Fruit fly (Drosophila melanogaster) whole organism, embryonic: ENCODE results near the gene CG34462.

ENCODE experiments used
- Abd-B ChIP-seq: fragments of 200-800 bp; sonication (Bioruptor generic); optimal IDR thresholded peaks from 2 replicates; lab custom pipeline; 2018; ENCODE audit warnings: missing biosample characterization, mild to moderate bottlenecking, missing genetic modification characterization, moderate library complexity
- B-H2 ChIP-seq: fragments of 200-800 bp; sonication (Bioruptor generic); optimal IDR thresholded peaks from 2 replicates; lab custom pipeline; 2018; ENCODE audit warnings: missing biosample characterization, mild to moderate bottlenecking, missing genetic modification characterization
- BEAF-32 ChIP-seq: fragments of 200-800 bp; sonication (Bioruptor generic); optimal IDR thresholded peaks from 3 replicates; lab custom pipeline; 2017; ENCODE audit warnings: missing biosample characterization, missing genetic modification characterization, mild to moderate bottlenecking, moderate library complexity, missing genetic modification reagents
- CG10462 ChIP-seq: fragments of 200-800 bp; sonication (Bioruptor generic); optimal IDR thresholded peaks from 2 replicates; lab custom pipeline; 2016; ENCODE audit warnings: missing biosample characterization, missing genetic modification characterization
- CG11093 ChIP-seq: fragments of 200-800 bp; sonication (Bioruptor generic); IDR thresholded peaks from 3 replicates; pipeline ENCODE4 v1.3.6; 2022; ENCODE audit warnings: missing biosample characterization, missing genetic modification characterization
- CG11695 ChIP-seq: fragments of 200-800 bp; sonication (Bioruptor generic); IDR thresholded peaks from 3 replicates; pipeline ENCODE4 v1.3.6; 2022; ENCODE audit warnings: missing biosample characterization, missing genetic modification characterization
- CG12236 ChIP-seq: fragments of 200-800 bp; sonication (Bioruptor generic); optimal IDR thresholded peaks from 2 replicates; lab custom pipeline; 2016; ENCODE audit warnings: missing biosample characterization, missing genetic modification characterization
- CG12299 ChIP-seq: fragments of 200-800 bp; sonication (Bioruptor generic); optimal IDR thresholded peaks from 2 replicates; lab custom pipeline; 2018; ENCODE audit warnings: missing biosample characterization, mild to moderate bottlenecking, missing genetic modification characterization
- CG13424 ChIP-seq: fragments of 200-800 bp; sonication (Bioruptor generic); optimal IDR thresholded peaks from 2 replicates; lab custom pipeline; 2019; ENCODE audit warnings: missing biosample characterization, mild to moderate bottlenecking, missing genetic modification characterization, moderate library complexity
- CG14050 ChIP-seq: fragments of 200-800 bp; sonication (Bioruptor generic); IDR thresholded peaks from 3 replicates; pipeline ENCODE4 v1.3.6; 2022; ENCODE audit warnings: missing biosample characterization, missing genetic modification characterization
- CG15479 ChIP-seq: fragments of 200-800 bp; sonication (Bioruptor generic); optimal IDR thresholded peaks from 3 replicates; lab custom pipeline; 2019; ENCODE audit warnings: missing biosample characterization, mild to moderate bottlenecking, missing genetic modification characterization, moderate library complexity
- CG17328 ChIP-seq: fragments of 200-800 bp; sonication (Bioruptor generic); IDR thresholded peaks from 2 replicates; pipeline ENCODE4 v1.3.6; 2022; ENCODE audit warnings: missing biosample characterization, missing genetic modification characterization
- CG17359 ChIP-seq: fragments of 200-800 bp; sonication (Bioruptor generic); optimal IDR thresholded peaks from 3 replicates; lab custom pipeline; 2018; ENCODE audit warnings: missing biosample characterization, mild to moderate bottlenecking, missing genetic modification characterization, moderate library complexity
- CG18262 ChIP-seq: fragments of 200-800 bp; optimal IDR thresholded peaks from 3 replicates; lab custom pipeline; 2019; ENCODE audit warnings: missing biosample characterization, mild to moderate bottlenecking, missing genetic modification characterization, moderate library complexity
- CG32772 ChIP-seq: fragments of 200-800 bp; sonication (Bioruptor generic); IDR thresholded peaks from 2 replicates; pipeline ENCODE4 v1.3.6; 2022; ENCODE audit warnings: missing biosample characterization, missing genetic modification characterization
- CG3281 ChIP-seq: fragments of 200-800 bp; sonication (Bioruptor generic); optimal IDR thresholded peaks from 3 replicates; lab custom pipeline; 2017; ENCODE audit warnings: missing biosample characterization, mild to moderate bottlenecking, missing genetic modification characterization
- CG4328 ChIP-seq: fragments of 200-800 bp; sonication (Bioruptor generic); optimal IDR thresholded peaks from 3 replicates; lab custom pipeline; 2017; ENCODE audit warnings: missing biosample characterization, missing genetic modification reagents, missing genetic modification characterization
- CG7745 ChIP-seq: fragments of 200-800 bp; sonication (Bioruptor generic); optimal IDR thresholded peaks from 2 replicates; lab custom pipeline; 2018; ENCODE audit warnings: missing biosample characterization, mild to moderate bottlenecking, missing genetic modification characterization, moderate library complexity
- CG7839 ChIP-seq: fragments of 200-800 bp; sonication (Bioruptor generic); optimal IDR thresholded peaks from 3 replicates; lab custom pipeline; 2018; ENCODE audit warnings: missing biosample characterization, mild to moderate bottlenecking, missing genetic modification characterization, moderate library complexity
- CG8359 ChIP-seq: fragments of 200-800 bp; sonication (Bioruptor generic); optimal IDR thresholded peaks from 2 replicates; lab custom pipeline; 2017; ENCODE audit warnings: missing biosample characterization, mild to moderate bottlenecking, missing genetic modification characterization, borderline replicate concordance
- CG8388 ChIP-seq: fragments of 200-800 bp; sonication (Bioruptor generic); optimal IDR thresholded peaks from 2 replicates; lab custom pipeline; 2019; ENCODE audit warnings: missing biosample characterization, mild to moderate bottlenecking, missing genetic modification characterization, moderate library complexity
- CG9215 ChIP-seq: fragments of 200-800 bp; sonication (Bioruptor generic); IDR thresholded peaks from 2 replicates; pipeline ENCODE4 v1.3.6; 2022; ENCODE audit warnings: missing biosample characterization, missing genetic modification characterization
- CTCF ChIP-seq: fragments of 200-800 bp; sonication (Bioruptor generic); optimal IDR thresholded peaks from 2 replicates; lab custom pipeline; 2017; ENCODE audit warnings: missing biosample characterization, mild to moderate bottlenecking, missing genetic modification characterization, moderate library complexity
- Dip2 ChIP-seq: fragments of 200-800 bp; sonication (Bioruptor generic); IDR thresholded peaks from 2 replicates; pipeline ENCODE4 v1.3.6; 2022; ENCODE audit warnings: missing biosample characterization, missing genetic modification characterization
- Eip74EF ChIP-seq, 2 experiments: fragments of 200-800 bp in 1 of 2; fragments of >200 bp in 1 of 2; sonication (Bioruptor generic) in 1 of 2; optimal IDR thresholded peaks; 2 replicates each; lab custom pipeline; 2017 to 2019; ENCODE audit warnings: missing biosample characterization in 2 of 2, missing genetic modification characterization in 2 of 2, mild to moderate bottlenecking in 1 of 2, moderate library complexity in 1 of 2
- GATAe ChIP-seq: fragments of 200-800 bp; sonication (Bioruptor generic); conservative IDR thresholded peaks from 2 replicates; pipeline ENCODE4 v1.3.6; 2022; ENCODE audit warnings: missing biosample characterization, missing genetic modification characterization
- Hr3 ChIP-seq: fragments of 200-800 bp; sonication (Bioruptor generic); optimal IDR thresholded peaks from 3 replicates; lab custom pipeline; 2016; ENCODE audit warnings: missing biosample characterization, missing genetic modification characterization
- MBD-R2 ChIP-seq: fragments of 200-800 bp; sonication (Bioruptor generic); IDR thresholded peaks from 2 replicates; pipeline ENCODE4 v1.3.6; 2022; ENCODE audit warnings: missing biosample characterization, missing genetic modification characterization
- Poxn ChIP-seq: fragments of 200-800 bp; sonication (Bioruptor generic); IDR thresholded peaks from 2 replicates; pipeline ENCODE4 v1.3.6; 2022; ENCODE audit warnings: missing biosample characterization, missing genetic modification characterization
- Scr ChIP-seq: fragments of 200-800 bp; sonication (Bioruptor generic); IDR thresholded peaks from 2 replicates; pipeline ENCODE4 v1.3.6; 2022; ENCODE audit warnings: missing biosample characterization, missing genetic modification characterization; ENCODE audit not compliant: partially characterized antibody
- YL-1 ChIP-seq: fragments of 200-800 bp; sonication (Bioruptor generic); optimal IDR thresholded peaks from 3 replicates; lab custom pipeline; 2017; ENCODE audit warnings: missing biosample characterization, mild to moderate bottlenecking, missing genetic modification characterization
- chinmo ChIP-seq: fragments of 200-800 bp; sonication (Bioruptor generic); IDR thresholded peaks from 4 replicates; pipeline ENCODE4 v1.3.6; 2022; ENCODE audit warnings: missing biosample characterization, missing genetic modification characterization; ENCODE audit not compliant: partially characterized antibody
- ci ChIP-seq: fragments of 200-800 bp; sonication (Bioruptor generic); IDR thresholded peaks from 3 replicates; pipeline ENCODE4 v1.3.6; 2022; ENCODE audit warnings: missing biosample characterization, missing genetic modification characterization
- dysf ChIP-seq: fragments of 200-800 bp; sonication (Bioruptor generic); IDR thresholded peaks from 3 replicates; pipeline ENCODE4 v1.3.6; 2022; ENCODE audit warnings: missing biosample characterization, missing genetic modification characterization
- ems ChIP-seq: fragments of 200-800 bp; sonication (Bioruptor generic); optimal IDR thresholded peaks from 3 replicates; lab custom pipeline; 2016; ENCODE audit warnings: missing biosample characterization, missing genetic modification characterization
- en ChIP-seq: fragments of 200-800 bp; sonication (Bioruptor generic); optimal IDR thresholded peaks from 2 replicates; lab custom pipeline; 2016; ENCODE audit warnings: missing biosample characterization, missing genetic modification characterization
- gcm ChIP-seq: fragments of 200-800 bp; sonication (Bioruptor generic); optimal IDR thresholded peaks from 2 replicates; lab custom pipeline; 2019; ENCODE audit warnings: missing biosample characterization, mild to moderate bottlenecking, missing genetic modification characterization, moderate library complexity
- hkb ChIP-seq, 2 experiments: fragments of 200-800 bp in 1 of 2; fragments of >200 bp in 1 of 2; sonication (Bioruptor generic) in 1 of 2; IDR thresholded peaks in 1 of 2; optimal IDR thresholded peaks in 1 of 2; 2 replicates each; pipeline versions ENCODE4 v1.3.6 to Lab custom; 2017 to 2022; ENCODE audit warnings: missing biosample characterization in 1 of 2, missing genetic modification characterization in 1 of 2
- klu ChIP-seq: fragments of 200-800 bp; sonication (Bioruptor generic); IDR thresholded peaks from 2 replicates; pipeline ENCODE4 v1.3.6; 2022; ENCODE audit warnings: missing biosample characterization, missing genetic modification characterization
- lilli ChIP-seq: fragments of 200-800 bp; sonication (Bioruptor generic); optimal IDR thresholded peaks from 3 replicates; lab custom pipeline; 2016; ENCODE audit warnings: missing biosample characterization, missing genetic modification characterization
- pfk ChIP-seq: fragments of 200-800 bp; sonication (Bioruptor generic); optimal IDR thresholded peaks from 2 replicates; lab custom pipeline; 2018; ENCODE audit warnings: missing biosample characterization, mild to moderate bottlenecking, missing genetic modification characterization, moderate library complexity
- pita ChIP-seq: fragments of 200-800 bp; sonication (Bioruptor generic); optimal IDR thresholded peaks from 2 replicates; lab custom pipeline; 2017; ENCODE audit warnings: missing biosample characterization, mild to moderate bottlenecking, missing genetic modification characterization
- prd ChIP-seq, 3 experiments: fragments of >200 bp in 2 of 3; fragments of 200-800 bp in 1 of 3; sonication (Bioruptor generic) in 1 of 3; optimal IDR thresholded peaks in 2 of 3; IDR thresholded peaks in 1 of 3; 2 replicates in 2 of 3; 3 replicates in 1 of 3; pipeline versions ENCODE4 v1.3.6 to Lab custom; 2017 to 2022; ENCODE audit warnings: missing biosample characterization in 1 of 3, missing genetic modification characterization in 1 of 3
- sd ChIP-seq: fragments of 200-800 bp; sonication (Bioruptor generic); optimal IDR thresholded peaks from 3 replicates; lab custom pipeline; 2018; ENCODE audit warnings: missing biosample characterization, mild to moderate bottlenecking, missing genetic modification characterization, moderate library complexity
- sens ChIP-seq: fragments of 200-800 bp; sonication (Bioruptor generic); peaks from one replicate; lab custom pipeline; 2016; ENCODE audit warnings: missing biosample characterization, missing genetic modification characterization
- stc ChIP-seq: fragments of 200-800 bp; sonication (Bioruptor generic); IDR thresholded peaks from 2 replicates; pipeline ENCODE4 v1.3.6; 2022; ENCODE audit warnings: missing biosample characterization, missing genetic modification characterization
- toy ChIP-seq: fragments of 200-800 bp; sonication (Bioruptor generic); IDR thresholded peaks from 2 replicates; pipeline ENCODE4 v1.3.6; 2022; ENCODE audit warnings: missing biosample characterization, missing genetic modification characterization
- trem ChIP-seq: fragments of 200-800 bp; optimal IDR thresholded peaks from 3 replicates; lab custom pipeline; 2019; ENCODE audit warnings: missing biosample characterization, mild to moderate bottlenecking, missing genetic modification characterization, moderate library complexity
- unc-4 ChIP-seq: fragments of 200-800 bp; sonication (Bioruptor generic); IDR thresholded peaks from 2 replicates; pipeline ENCODE4 v1.3.6; 2022; ENCODE audit warnings: missing biosample characterization, missing genetic modification characterization; ENCODE audit not compliant: partially characterized antibody
- zen2 ChIP-seq: fragments of 200-800 bp; sonication (Bioruptor generic); IDR thresholded peaks from 3 replicates; pipeline ENCODE4 v1.3.6; 2022; ENCODE audit warnings: missing biosample characterization, missing genetic modification characterization; ENCODE audit not compliant: partially characterized antibody

Gene CG34462

DNA sequence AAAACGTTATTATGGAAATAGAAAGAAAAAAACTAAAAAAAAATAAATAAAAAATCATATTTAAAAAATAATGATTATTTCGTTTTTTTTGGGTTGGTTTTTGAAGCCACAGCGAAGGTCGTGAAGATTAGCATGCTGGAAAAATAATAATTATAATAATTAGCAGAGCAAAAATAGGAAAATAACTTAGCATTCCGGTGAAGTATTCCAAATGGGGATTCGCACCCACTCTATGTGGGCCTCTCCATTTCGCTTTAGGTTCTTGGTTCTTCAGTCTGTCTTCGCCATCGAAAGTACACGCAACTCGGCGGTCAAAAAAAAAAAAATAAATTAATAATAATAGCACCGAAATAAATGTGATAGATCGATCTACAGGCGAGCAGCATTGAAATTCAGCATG, at the start of gene CG34462:
TSS of gene CG34462 (plus strand) at position 301 of the 400 bp plus-strand sequence.
- TF ChIP-seq pfk (GFP tag; lab: Kevin White, UChicago), result no peak
- TF ChIP-seq unc-4, result no peak
- no peak for TF ChIP-seq Hr3
- no peak for TF ChIP-seq dysf
- no peak for TF ChIP-seq CG17328 (GFP tag; lab: Robert Waterston, UW)
- no peak for TF ChIP-seq MBD-R2
- no peak for TF ChIP-seq pita (GFP tag; lab: Kevin White, UChicago)
- no peak for TF ChIP-seq CG9215 (GFP tag; lab: Robert Waterston, UW)
- TF ChIP-seq CG17359 (tag; lab: Kevin White, UChicago), result no peak
- TF ChIP-seq CG15479, result no peak
- no peak for TF ChIP-seq en (GFP tag; lab: Kevin White, UChicago)
- TF ChIP-seq Dip2, result no peak
- TF ChIP-seq prd (optimal IDR thresholded peaks at IDR 0.05; lab: Kevin White, UChicago), result no peak
- TF ChIP-seq prd (GFP tag; IDR thresholded peaks at IDR 0.05; lab: Robert Waterston, UW), result no peak
- TF ChIP-seq CG32772 (GFP tag; lab: Robert Waterston, UW), result no peak
- no peak for TF ChIP-seq CG14050

DNA sequence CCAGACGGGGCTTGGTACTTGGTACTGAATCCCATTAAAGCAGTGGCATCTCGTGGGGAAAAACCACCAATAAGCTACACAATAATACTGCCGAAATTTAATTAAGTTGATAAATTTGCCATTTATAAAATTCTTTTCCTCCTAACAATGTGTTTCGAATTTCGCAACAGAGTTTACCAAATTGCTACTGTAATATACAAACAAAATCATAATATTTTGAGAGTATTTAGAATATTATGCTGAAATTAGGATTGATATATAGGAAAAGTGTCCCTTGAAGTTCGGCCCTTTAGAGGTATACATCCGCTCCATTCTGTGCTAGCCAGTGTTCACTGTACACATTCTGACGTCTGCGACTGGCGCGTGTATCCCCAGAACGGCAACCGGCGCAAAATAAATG, 43.7 kb upstream of the CG34462 start:
- TF ChIP-seq YL-1 (GFP tag; lab: Kevin White, UChicago) (no peak), toy (GFP tag; lab: Robert Waterston, UW) (no peak), zen2 (GFP tag; lab: Robert Waterston, UW) (no peak), CTCF (GFP tag; lab: Kevin White, UChicago) (no peak), CG4328 (GFP tag; lab: Kevin White, UChicago) (no peak), hkb (optimal IDR thresholded peaks at IDR 0.05; lab: Kevin White, UChicago) (no peak), hkb (GFP tag; IDR thresholded peaks at IDR 0.05; lab: Robert Waterston, UW) (0 out of 2 replicates have a peak, but pooled peaks have one; percentile 11), CG18262 (tag; lab: Kevin White, UChicago) (no peak), Scr (GFP tag; lab: Robert Waterston, UW) (no peak), CG12299 (tag; lab: Kevin White, UChicago) (no peak), ems (GFP tag; lab: Kevin White, UChicago) (no peak), Poxn (no peak), CG13424 (peak; percentile 16), CG7745 (tag; lab: Kevin White, UChicago) (no peak), CG7839 (tag; lab: Kevin White, UChicago) (no peak), CG10462 (GFP tag; lab: Kevin White, UChicago) (no peak), Eip74EF (GFP tag; optimal IDR thresholded peaks at IDR 0.05; lab: Kevin White, UChicago) (no peak), CG11695 (0 out of 3 replicates have a peak, but pooled peaks have one; percentile 36), chinmo (no peak), CG8388 (GFP tag; lab: Kevin White, UChicago) (no peak), trem (tag; lab: Kevin White, UChicago) (no peak), CG3281 (GFP tag; lab: Kevin White, UChicago) (peak; percentile 30), ci (GFP tag; lab: Robert Waterston, UW) (0 out of 3 replicates have a peak, but pooled peaks have one; percentile 16), Abd-B (GFP tag; lab: Kevin White, UChicago) (no peak), CG11093 (GFP tag; lab: Robert Waterston, UW) (0 out of 3 replicates have a peak, but pooled peaks have one; percentile 19), CG8359 (GFP tag; lab: Kevin White, UChicago) (no peak), stc (GFP tag; lab: Robert Waterston, UW) (no peak), B-H2 (GFP tag; lab: Kevin White, UChicago) (no peak), CG17359 (tag; lab: Kevin White, UChicago) (no peak), BEAF-32 (GFP tag; lab: Kevin White, UChicago) (no peak), sens (GFP tag; lab: Kevin White, UChicago) (peak; percentile 55), sd (tag; lab: Kevin White, UChicago) (no peak), gcm (GFP tag; lab: Kevin White, UChicago) (no peak), lilli (GFP tag; lab: Kevin White, UChicago) (peak; percentile 32), klu (no peak), GATAe (GFP tag; lab: Robert Waterston, UW) (no peak), CG12236 (GFP tag; lab: Kevin White, UChicago) (no peak)
